Worm (Caenorhabditis elegans): Measurements from ENCODE around the gene mmaa-1.

- no peak for TF ChIP-seq W03F9.2 (tag; optimal IDR thresholded peaks at IDR 0.05)
- no peak for TF ChIP-seq dao-5 (tag; optimal IDR thresholded peaks at IDR 0.05)
Observed at ce11 chrII:7126457-7126856, 25.5 kb upstream of the mmaa-1 start, which contains the start of gene F10E7.1.

All from whole organism, L4/young adult.